Fruit fly (Drosophila melanogaster): Measurements from ENCODE around the gene CG8814.

Gene CG8814

DNA sequence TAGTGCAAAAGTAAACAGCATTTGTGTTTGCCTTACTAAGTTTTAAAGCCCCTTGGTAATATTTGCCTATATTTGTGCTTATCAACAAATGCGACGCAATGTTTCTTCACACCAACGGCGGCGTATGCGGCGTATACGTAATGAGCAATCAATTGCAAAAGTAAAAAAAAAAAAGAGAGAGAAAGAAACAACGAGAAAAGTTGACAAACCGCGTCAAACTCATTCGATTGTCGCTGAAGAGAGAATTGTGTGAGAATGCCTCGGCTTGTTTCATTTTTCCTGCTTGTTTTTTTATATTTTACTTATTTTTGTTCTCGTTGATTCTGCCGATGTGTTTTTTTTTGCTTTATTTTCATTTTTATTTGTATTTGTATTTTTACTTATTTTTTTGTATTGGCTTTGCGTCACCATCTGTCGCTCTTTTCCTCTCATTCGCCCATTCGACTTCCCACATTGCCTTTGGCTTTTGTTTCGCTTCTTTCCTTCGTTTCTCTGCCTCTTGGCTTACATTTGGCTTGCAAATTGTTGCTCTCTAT is 49.6 kb downstream of the CG8814 start:
- TF ChIP-seq CG8159 (tag; optimal IDR thresholded peaks at IDR 0.05), result peak; percentile 93
- TF ChIP-seq Pif1A (GFP tag; optimal IDR thresholded peaks at IDR 0.05), result peak; percentile 95
- peak; percentile 92 for TF ChIP-seq fd96Ca (GFP tag; IDR thresholded peaks at IDR 0.05)
- TF ChIP-seq CG34367 (tag; optimal IDR thresholded peaks at IDR 0.05), result peak; percentile 96
- peak; percentile 97 for TF ChIP-seq CG13204 (GFP tag; optimal IDR thresholded peaks at IDR 0.05)
- TF ChIP-seq Pif1B (GFP tag; optimal IDR thresholded peaks at IDR 0.05), result peak; percentile 88
- peak; percentile 91 for TF ChIP-seq CG9948 (tag; optimal IDR thresholded peaks at IDR 0.05)
- peak; percentile 92 for TF ChIP-seq CG14655 (GFP tag; optimal IDR thresholded peaks at IDR 0.05)
- TF ChIP-seq CG15710 (tag; optimal IDR thresholded peaks at IDR 0.05), result peak; percentile 96
- TF ChIP-seq CG12605 (GFP tag; IDR thresholded peaks at IDR 0.05), result peak; percentile 100
- peak; percentile 87 for TF ChIP-seq Snoo (tag; optimal IDR thresholded peaks at IDR 0.05)
- TF ChIP-seq CG8301 (tag; optimal IDR thresholded peaks at IDR 0.05), result peak; percentile 87
- TF ChIP-seq Ets98B (GFP tag; IDR thresholded peaks at IDR 0.05), result peak; percentile 95
- peak; percentile 99 for TF ChIP-seq gl (tag; optimal IDR thresholded peaks at IDR 0.05)
- peak; percentile 90 for TF ChIP-seq rn (GFP tag; IDR thresholded peaks at IDR 0.05)
- TF ChIP-seq CG4496 (GFP tag; IDR thresholded peaks at IDR 0.05), result peak; percentile 98
- TF ChIP-seq CG32121 (GFP tag; IDR thresholded peaks at IDR 0.05), result peak; percentile 96
- TF ChIP-seq CG10348 (GFP tag; IDR thresholded peaks at IDR 0.05), result no peak
- TF ChIP-seq EcR (GFP tag; optimal IDR thresholded peaks at IDR 0.05), result peak; percentile 59
- peak; percentile 91 for TF ChIP-seq D1 (tag; optimal IDR thresholded peaks at IDR 0.05)
- peak; percentile 91 for TF ChIP-seq CG17806 (tag; optimal IDR thresholded peaks at IDR 0.05)
